Worm (Caenorhabditis elegans) whole organism, early embryonic: ENCODE data around the gene T05H4.15.

Experiments
- B0310.2 ChIP-seq: sonication (generic microtip); optimal IDR thresholded peaks from 2 replicates; lab custom pipeline; 2016; ENCODE audit warnings: mild to moderate bottlenecking, missing genetic modification characterization, missing compliant biosample characterization
- F13C5.2 ChIP-seq: sonication (generic microtip); optimal IDR thresholded peaks from 2 replicates; lab custom pipeline; 2017; ENCODE audit warnings: mild to moderate bottlenecking, missing genetic modification characterization, inconsistent platforms, missing compliant biosample characterization
- aly-1 ChIP-seq: sonication (generic microtip); optimal IDR thresholded peaks from 2 replicates; lab custom pipeline; 2016; ENCODE audit warnings: missing genetic modification characterization, missing compliant biosample characterization
- ama-1 ChIP-seq: fragments of 150-350 bp; optimal IDR thresholded peaks from 2 replicates; lab custom pipeline; 2014
- ceh-13 ChIP-seq: fragments of 200-800 bp; sonication (Bioruptor generic); optimal IDR thresholded peaks from 2 replicates; lab custom pipeline; 2018; ENCODE audit warnings: mild to moderate bottlenecking, missing genetic modification characterization, missing compliant biosample characterization
- ceh-36 ChIP-seq: sonication (generic microtip); optimal IDR thresholded peaks from 2 replicates; lab custom pipeline; 2016; ENCODE audit warnings: missing genetic modification characterization, inconsistent platforms, missing compliant biosample characterization
- ets-7 ChIP-seq: sonication (generic microtip); optimal IDR thresholded peaks from 2 replicates; lab custom pipeline; 2016; ENCODE audit warnings: missing genotype, missing genetic modification characterization, missing compliant biosample characterization
- flt-1 ChIP-seq: fragments of 200-800 bp; sonication (Bioruptor generic); IDR thresholded peaks from 2 replicates; pipeline ENCODE4 v1.3.6; 2022; ENCODE audit warnings: missing genetic modification characterization, missing compliant biosample characterization
- hmbx-1 ChIP-seq: sonication (generic microtip); optimal IDR thresholded peaks from 2 replicates; lab custom pipeline; 2016; ENCODE audit warnings: mild to moderate bottlenecking, missing genetic modification characterization, missing compliant biosample characterization
- hmg-4 ChIP-seq: fragments of 200-800 bp; sonication (Bioruptor generic); optimal IDR thresholded peaks from 2 replicates; lab custom pipeline; 2018; ENCODE audit warnings: mild to moderate bottlenecking, missing genetic modification characterization, missing compliant biosample characterization
- hnd-1 ChIP-seq: sonication (generic microtip); optimal IDR thresholded peaks from 2 replicates; lab custom pipeline; 2016; ENCODE audit warnings: missing genetic modification characterization, missing compliant biosample characterization
- pes-1 ChIP-seq: fragments of 200-800 bp; sonication (Bioruptor generic); IDR thresholded peaks from 2 replicates; pipeline ENCODE4 v1.3.6; 2022; ENCODE audit warnings: missing genetic modification reagents, missing genetic modification characterization, missing compliant biosample characterization
- scrt-1 ChIP-seq: fragments of 200-800 bp; sonication (Bioruptor generic); IDR thresholded peaks from 2 replicates; pipeline ENCODE4 v1.3.6; 2022; ENCODE audit warnings: missing genetic modification characterization, missing compliant biosample characterization
- sea-1 ChIP-seq: fragments of 200-800 bp; sonication (Bioruptor generic); conservative IDR thresholded peaks from 2 replicates; pipeline ENCODE4 v1.3.6; 2022; ENCODE audit warnings: missing genetic modification characterization, missing compliant biosample characterization
- tbx-11 ChIP-seq: fragments of 200-800 bp; sonication (Bioruptor generic); IDR thresholded peaks from 2 replicates; pipeline ENCODE4 v1.3.6; 2022; ENCODE audit warnings: missing genetic modification characterization, missing compliant biosample characterization
- tbx-37 ChIP-seq: fragments of 200-800 bp; sonication (Bioruptor generic); conservative IDR thresholded peaks from 2 replicates; pipeline ENCODE4 v1.3.6; 2022; ENCODE audit warnings: missing genetic modification reagents, missing genetic modification characterization, missing compliant biosample characterization
- tra-4 ChIP-seq: sonication (generic microtip); optimal IDR thresholded peaks from 2 replicates; lab custom pipeline; 2017; ENCODE audit warnings: missing genetic modification characterization, missing compliant biosample characterization

The T05H4.15 gene

ce11 chrV:6450129-6451011, 8.9 kb upstream of the T05H4.15 start, which contains the start of gene acl-8:
Gene acl-8, plus strand, starts transcription at chrV:6450870.
- no peak for TF ChIP-seq aly-1 (tag; lab: Kevin White, UChicago)
- TF ChIP-seq sea-1 (GFP tag; lab: Robert Waterston, UW), result no peak
- no peak for TF ChIP-seq F13C5.2 (tag; lab: Kevin White, UChicago)

- TF ChIP-seq ama-1 (lab: Kevin White, UChicago), result no peak
- TF ChIP-seq hmg-4 (GFP tag; lab: Kevin White, UChicago), result no peak
- TF ChIP-seq ceh-13 (GFP tag; lab: Kevin White, UChicago), result no peak
- no peak for TF ChIP-seq hnd-1 (tag; lab: Kevin White, UChicago)
- no peak for TF ChIP-seq F13C5.2 (tag; lab: Kevin White, UChicago)
- no peak for TF ChIP-seq hmbx-1 (tag; lab: Kevin White, UChicago)
- no peak for TF ChIP-seq flt-1 (GFP tag; lab: Robert Waterston, UW)
- TF ChIP-seq B0310.2, result no peak
- no peak for TF ChIP-seq ets-7
- no peak for TF ChIP-seq tra-4 (tag; lab: Kevin White, UChicago)
- no peak for TF ChIP-seq sea-1 (GFP tag; lab: Robert Waterston, UW)
- no peak for TF ChIP-seq scrt-1 (GFP tag; lab: Robert Waterston, UW)
- no peak for TF ChIP-seq ceh-36
- no peak for TF ChIP-seq aly-1 (tag; lab: Kevin White, UChicago)
- TF ChIP-seq pes-1, result no peak
These were observed 6.8 kb upstream of the T05H4.15 start, which contains the start of gene fbxa-196 for ce11 chrV:6448356-6448755. Gene fbxa-196, plus strand, starts transcription at chrV:6448656.

- TF ChIP-seq tra-4 (tag; lab: Kevin White, UChicago) (no peak), hnd-1 (tag; lab: Kevin White, UChicago) (no peak), flt-1 (GFP tag; lab: Robert Waterston, UW) (no peak), ceh-36 (no peak), ama-1 (lab: Kevin White, UChicago) (no peak), aly-1 (tag; lab: Kevin White, UChicago) (no peak), pes-1 (no peak), tbx-37 (no peak), hmbx-1 (tag; lab: Kevin White, UChicago) (no peak), sea-1 (GFP tag; lab: Robert Waterston, UW) (no peak), B0310.2 (no peak), F13C5.2 (tag; lab: Kevin White, UChicago) (no peak), scrt-1 (GFP tag; lab: Robert Waterston, UW) (no peak), ceh-13 (GFP tag; lab: Kevin White, UChicago) (no peak), ets-7 (no peak)
These were observed 524 bp upstream of the T05H4.15 start, which contains the start of gene T05H4.3 for ce11 chrV:6442037-6442436. Gene T05H4.3, plus strand, starts transcription at chrV:6442337.

- TF ChIP-seq tra-4 (tag; lab: Kevin White, UChicago) (no peak), ceh-13 (GFP tag; lab: Kevin White, UChicago) (no peak), sea-1 (GFP tag; lab: Robert Waterston, UW) (no peak), hmg-4 (GFP tag; lab: Kevin White, UChicago) (no peak), tbx-11 (GFP tag; lab: Robert Waterston, UW) (no peak), pes-1 (no peak), scrt-1 (GFP tag; lab: Robert Waterston, UW) (no peak), flt-1 (GFP tag; lab: Robert Waterston, UW) (no peak), hnd-1 (tag; lab: Kevin White, UChicago) (no peak), ama-1 (lab: Kevin White, UChicago) (no peak), ets-7 (no peak), aly-1 (tag; lab: Kevin White, UChicago) (no peak), hmbx-1 (tag; lab: Kevin White, UChicago) (no peak), F13C5.2 (tag; lab: Kevin White, UChicago) (no peak), B0310.2 (no peak), tbx-37 (no peak), ceh-36 (no peak)
These were observed 2.9 kb downstream of the T05H4.15 start, which contains the start of gene T05H4.4 for ce11 chrV:6438601-6439000. Gene T05H4.4, plus strand, starts transcription at chrV:6438901.

DNA sequence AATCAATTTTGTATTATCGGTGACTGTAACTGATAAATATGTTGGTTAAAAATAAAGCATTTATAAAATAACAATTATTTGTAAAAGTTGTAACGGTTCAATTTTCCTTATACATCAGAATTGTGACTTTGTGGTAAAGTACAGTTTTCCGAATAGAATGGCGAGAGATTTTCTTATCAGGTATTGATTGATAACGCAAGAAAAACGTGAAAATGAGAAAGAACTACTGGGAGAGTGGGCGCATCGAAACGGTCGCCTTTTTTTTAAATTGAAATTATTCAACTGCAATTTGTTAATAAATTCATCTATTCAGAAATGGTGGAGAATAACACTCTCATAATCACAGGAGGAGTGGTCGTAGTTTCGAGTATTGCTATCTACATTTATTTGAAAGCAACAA, 5.2 kb downstream of the T05H4.15 start, which contains the start of gene hpo-19:
TSS of gene hpo-19 (plus strand) at position 314 of the 400 bp plus-strand sequence.
- no peak for TF ChIP-seq scrt-1 (GFP tag; lab: Robert Waterston, UW)
- TF ChIP-seq ceh-36, result no peak
- no peak for TF ChIP-seq ama-1 (lab: Kevin White, UChicago)
- no peak for TF ChIP-seq sea-1 (GFP tag; lab: Robert Waterston, UW)
- TF ChIP-seq tra-4 (tag; lab: Kevin White, UChicago), result no peak
- TF ChIP-seq hnd-1 (tag; lab: Kevin White, UChicago), result no peak

DNA sequence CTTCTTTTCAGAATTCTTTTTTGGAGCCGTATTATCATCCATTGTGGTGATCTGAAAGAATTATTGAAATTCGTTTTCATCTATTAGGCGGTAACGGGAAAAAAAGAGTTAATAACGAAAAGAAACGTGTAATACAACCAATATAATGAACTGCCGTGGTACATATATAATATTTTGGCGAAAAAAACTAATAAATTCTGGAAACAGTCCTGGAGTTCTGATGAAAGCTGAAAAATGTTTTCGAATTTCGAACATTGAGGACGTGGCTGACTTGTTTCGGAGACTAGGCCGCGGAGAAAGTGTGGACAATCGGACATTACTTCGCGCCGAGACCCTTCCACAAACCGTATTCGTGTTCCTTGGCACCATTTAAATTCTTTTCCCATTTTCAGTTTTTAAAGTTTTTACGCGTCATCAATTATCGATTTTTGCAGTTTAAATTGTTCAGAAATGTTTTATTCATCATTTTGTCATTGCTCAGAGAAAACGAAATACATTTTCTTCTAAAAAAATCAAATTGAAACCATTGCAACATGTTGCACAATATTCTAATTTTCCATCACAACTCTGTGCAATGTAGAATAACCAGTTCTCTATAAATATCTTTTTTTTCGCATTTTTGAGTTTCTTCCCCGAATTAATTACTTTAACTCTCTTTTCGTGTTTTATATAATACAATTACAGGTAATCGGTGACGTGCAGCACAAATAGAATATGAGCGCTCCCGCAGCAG, 7.9 kb downstream of the T05H4.15 start, which contains the start of the genes gad-1 and erfa-1:
TSS of gene gad-1 (minus strand) at position 51 of the 733 bp plus-strand sequence.
TSS of gene erfa-1 (plus strand) at position 683 of the 733 bp plus-strand sequence.
- TF ChIP-seq hmbx-1 (tag; lab: Kevin White, UChicago) (no peak), tbx-37 (peak; percentile 71)
